Worm (Caenorhabditis elegans) whole organism, young adult: ENCODE results near the gene C12D5.3.

Experiments
- B0035.1 ChIP-seq: sonication (generic microtip); optimal IDR thresholded peaks from 2 replicates; lab custom pipeline; 2016; ENCODE audit warnings: missing genetic modification characterization, mild to moderate bottlenecking, missing compliant biosample characterization, missing genotype, missing genetic modification reagents
- F33H1.4 ChIP-seq: fragments of 200-800 bp; sonication (Bioruptor generic); IDR thresholded peaks from 2 replicates; pipeline ENCODE4 v1.3.6; 2022; ENCODE audit warnings: missing genetic modification reagents, missing genetic modification characterization, missing compliant biosample characterization
- F49E8.2 ChIP-seq: sonication (generic microtip); optimal IDR thresholded peaks from 3 replicates; lab custom pipeline; 2017; ENCODE audit warnings: missing genetic modification characterization, mild to moderate bottlenecking, missing compliant biosample characterization, antibody characterized with exemption, moderate library complexity; ENCODE audit not compliant: insufficient read depth
- T26A5.8 ChIP-seq: sonication (generic microtip); optimal IDR thresholded peaks from 2 replicates; lab custom pipeline; 2016; ENCODE audit warnings: missing genetic modification characterization, missing compliant biosample characterization
- Y53F4B.3 ChIP-seq: fragments of 200-800 bp; sonication (Bioruptor generic); IDR thresholded peaks from 2 replicates; pipeline ENCODE4 v1.3.6; 2022; ENCODE audit warnings: missing genetic modification reagents, missing genetic modification characterization, missing compliant biosample characterization
- Y67H2A.10 ChIP-seq: fragments of 200-800 bp; sonication (Bioruptor generic); conservative IDR thresholded peaks from 2 replicates; pipeline ENCODE4 v1.3.6; 2022; ENCODE audit warnings: missing genetic modification reagents, missing genetic modification characterization, missing compliant biosample characterization
- Y79H2A.3 ChIP-seq: fragments of 200-800 bp; sonication (Bioruptor generic); conservative IDR thresholded peaks from 2 replicates; pipeline ENCODE4 v1.3.6; 2022; ENCODE audit warnings: missing genetic modification reagents, missing genetic modification characterization, missing compliant biosample characterization
- aptf-2 ChIP-seq: fragments of 200-800 bp; sonication (Bioruptor generic); conservative IDR thresholded peaks from 2 replicates; pipeline ENCODE4 v1.3.6; 2022; ENCODE audit warnings: missing genetic modification reagents, missing genetic modification characterization, missing compliant biosample characterization
- aptf-3 ChIP-seq: fragments of 200-800 bp; sonication (Bioruptor generic); IDR thresholded peaks from 2 replicates; pipeline ENCODE4 v1.3.6; 2022; ENCODE audit warnings: missing genetic modification characterization, missing compliant biosample characterization
- cebp-2 ChIP-seq: fragments of 200-800 bp; sonication (Bioruptor generic); IDR thresholded peaks from 2 replicates; pipeline ENCODE4 v1.3.6; 2022; ENCODE audit warnings: missing genetic modification characterization, missing compliant biosample characterization
- ceh-40 ChIP-seq: fragments of 200-800 bp; sonication (Bioruptor generic); IDR thresholded peaks from 2 replicates; pipeline ENCODE4 v1.3.6; 2022; ENCODE audit warnings: missing genetic modification characterization, missing compliant biosample characterization
- ceh-58 ChIP-seq: fragments of 200-800 bp; sonication (Bioruptor generic); IDR thresholded peaks from 2 replicates; pipeline ENCODE4 v1.3.6; 2022; ENCODE audit warnings: missing genetic modification characterization, missing compliant biosample characterization
- ceh-91 ChIP-seq: fragments of 200-800 bp; sonication (Bioruptor generic); IDR thresholded peaks from 2 replicates; pipeline ENCODE4 v1.3.6; 2022; ENCODE audit warnings: missing genetic modification reagents, missing genetic modification characterization, missing compliant biosample characterization
- chd-7 ChIP-seq: sonication (generic microtip); optimal IDR thresholded peaks from 2 replicates; lab custom pipeline; 2016; ENCODE audit warnings: mild to moderate bottlenecking, missing genetic modification characterization, moderate library complexity, missing compliant biosample characterization
- egl-18 ChIP-seq: fragments of 200-800 bp; sonication (Bioruptor generic); IDR thresholded peaks from 2 replicates; pipeline ENCODE4 v1.3.6; 2022; ENCODE audit warnings: missing genetic modification reagents, missing genetic modification characterization, missing compliant biosample characterization
- egl-44 ChIP-seq: fragments of 200-800 bp; sonication (Bioruptor generic); IDR thresholded peaks from 2 replicates; pipeline ENCODE4 v1.3.6; 2022; ENCODE audit warnings: missing genetic modification reagents, missing genetic modification characterization, missing compliant biosample characterization
- hlh-26 ChIP-seq: fragments of 200-800 bp; sonication (Bioruptor generic); conservative IDR thresholded peaks from 2 replicates; pipeline ENCODE4 v1.3.6; 2022; ENCODE audit warnings: missing genetic modification reagents, missing genetic modification characterization, missing compliant biosample characterization
- hmg-20 ChIP-seq: fragments of 200-800 bp; sonication (Bioruptor generic); IDR thresholded peaks from 2 replicates; pipeline ENCODE4 v1.3.6; 2022; ENCODE audit warnings: missing genetic modification reagents, missing genetic modification characterization, missing compliant biosample characterization
- let-526 ChIP-seq: fragments of 200-800 bp; sonication (Bioruptor generic); IDR thresholded peaks from 2 replicates; pipeline ENCODE4 v1.3.6; 2022; ENCODE audit warnings: missing genetic modification reagents, missing genetic modification characterization, missing compliant biosample characterization
- let-607 ChIP-seq, 2 experiments: fragments of 200-800 bp in 1 of 2; sonication (Bioruptor generic) in 1 of 2; sonication (generic microtip) in 1 of 2; optimal IDR thresholded peaks; 2 replicates each; lab custom pipeline; 2016 to 2018; ENCODE audit warnings: mild to moderate bottlenecking in 2 of 2, missing compliant biosample characterization in 2 of 2, missing genetic modification characterization in 2 of 2, moderate library complexity in 2 of 2, missing genotype in 1 of 2
- lin-26 ChIP-seq: fragments of 200-800 bp; sonication (Bioruptor generic); IDR thresholded peaks from 2 replicates; pipeline ENCODE4 v1.3.6; 2022; ENCODE audit warnings: missing genetic modification reagents, missing genetic modification characterization, missing compliant biosample characterization
- lin-40 ChIP-seq: sonication (generic microtip); optimal IDR thresholded peaks from 2 replicates; lab custom pipeline; 2016; ENCODE audit warnings: missing genetic modification characterization, mild to moderate bottlenecking, missing compliant biosample characterization, missing genotype, missing genetic modification reagents
- lin-54 ChIP-seq: fragments of 200-800 bp; sonication (Bioruptor generic); optimal IDR thresholded peaks from 2 replicates; lab custom pipeline; 2018; ENCODE audit warnings: mild to moderate bottlenecking, missing genetic modification characterization, missing compliant biosample characterization
- lsl-1 ChIP-seq: fragments of 200-800 bp; sonication (Bioruptor generic); optimal IDR thresholded peaks from 2 replicates; lab custom pipeline; 2018; ENCODE audit warnings: mild to moderate bottlenecking, missing genetic modification characterization, moderate library complexity, missing compliant biosample characterization
- madf-3 ChIP-seq: fragments of 200-800 bp; sonication (Bioruptor generic); IDR thresholded peaks from 2 replicates; pipeline ENCODE4 v1.3.6; 2022; ENCODE audit warnings: missing genetic modification reagents, missing genetic modification characterization, missing compliant biosample characterization
- mel-28 ChIP-seq: sonication (generic microtip); optimal IDR thresholded peaks from 2 replicates; lab custom pipeline; 2016; ENCODE audit warnings: borderline replicate concordance, mild to moderate bottlenecking, missing genetic modification characterization, missing compliant biosample characterization
- nhr-120 ChIP-seq: fragments of 200-800 bp; sonication (Bioruptor generic); IDR thresholded peaks from 2 replicates; pipeline ENCODE4 v1.3.6; 2022; ENCODE audit warnings: missing genetic modification characterization, missing compliant biosample characterization
- nhr-179 ChIP-seq: sonication (generic microtip); optimal IDR thresholded peaks from 2 replicates; lab custom pipeline; 2016; ENCODE audit warnings: mild to moderate bottlenecking, missing genetic modification characterization, missing compliant biosample characterization
- pbrm-1 ChIP-seq: fragments of 200-800 bp; sonication (Bioruptor generic); IDR thresholded peaks from 2 replicates; pipeline ENCODE4 v1.3.6; 2022; ENCODE audit warnings: missing genetic modification reagents, missing genetic modification characterization, missing compliant biosample characterization
- repo-1 ChIP-seq: sonication (generic microtip); optimal IDR thresholded peaks from 2 replicates; lab custom pipeline; 2017; ENCODE audit warnings: mild to moderate bottlenecking, missing genetic modification characterization, missing compliant biosample characterization
- rpc-1 ChIP-seq, 2 experiments: fragments of 150-350 bp in 1 of 2; sonication (generic microtip) in 1 of 2; optimal IDR thresholded peaks; 2 replicates each; lab custom pipeline; 2014 to 2018; ENCODE audit warnings: missing biosample characterization in 1 of 2, missing genetic modification characterization in 1 of 2, missing genetic modification reagents in 1 of 2, missing genotype in 1 of 2
- sdz-38 ChIP-seq: sonication (generic microtip); optimal IDR thresholded peaks from 2 replicates; lab custom pipeline; 2016; ENCODE audit warnings: missing genotype, missing genetic modification characterization, missing compliant biosample characterization
- snpc-1.3 ChIP-seq: sonication (generic microtip); optimal IDR thresholded peaks from 2 replicates; lab custom pipeline; 2017; ENCODE audit warnings: missing genetic modification characterization, mild to moderate bottlenecking, missing compliant biosample characterization, antibody characterized with exemption, moderate library complexity, missing genotype, missing genetic modification reagents; ENCODE audit not compliant: insufficient read depth
- tbp1 ChIP-seq: fragments of 200-800 bp; sonication (Bioruptor generic); optimal IDR thresholded peaks from 2 replicates; lab custom pipeline; 2018; ENCODE audit warnings: mild to moderate bottlenecking, missing genetic modification characterization, missing compliant biosample characterization
- ztf-22 ChIP-seq: fragments of 200-800 bp; sonication (Bioruptor generic); optimal IDR thresholded peaks from 2 replicates; lab custom pipeline; 2018; ENCODE audit warnings: mild to moderate bottlenecking, missing genetic modification characterization, moderate library complexity, missing compliant biosample characterization
- ztf-6 ChIP-seq: fragments of 200-800 bp; sonication (Bioruptor generic); IDR thresholded peaks from 2 replicates; pipeline ENCODE4 v1.3.6; 2022; ENCODE audit warnings: missing genetic modification reagents, missing genetic modification characterization, missing compliant biosample characterization

C12D5.3 gene

ce11 chrV:7708525-7708924 is 32.5 kb downstream of the C12D5.3 start, which contains the start of gene ZK105.11:
Gene ZK105.11, minus strand, starts transcription at chrV:7708625.
- TF ChIP-seq mel-28 (no peak), tbp1 (GFP tag; lab: Kevin White, UChicago) (no peak), Y79H2A.3 (no peak), let-607 (tag; optimal IDR thresholded peaks at IDR 0.05; lab: Kevin White, UChicago) (no peak), aptf-2 (no peak), ceh-40 (GFP tag; lab: Robert Waterston, UW) (no peak), pbrm-1 (GFP tag; lab: Robert Waterston, UW) (no peak), rpc-1 (optimal IDR thresholded peaks at IDR 0.05; lab: Kevin White, UChicago) (no peak), rpc-1 (tag; optimal IDR thresholded peaks at IDR 0.05; lab: Kevin White, UChicago) (no peak), chd-7 (no peak)

ce11 chrV:7713072-7713471 is 37.1 kb downstream of the C12D5.3 start, which contains the start of gene ZK105.13:
Gene ZK105.13, minus strand, starts transcription at chrV:7713172.
- TF ChIP-seq nhr-120 = no peak
- TF ChIP-seq egl-18 (GFP tag; lab: Robert Waterston, UW) = no peak
- no peak for TF ChIP-seq hlh-26 (GFP tag; lab: Robert Waterston, UW)
- no peak for TF ChIP-seq aptf-2
- TF ChIP-seq hmg-20 (GFP tag; lab: Robert Waterston, UW) = no peak
- TF ChIP-seq Y53F4B.3 (GFP tag; lab: Robert Waterston, UW) = no peak
- TF ChIP-seq lin-54 (GFP tag; lab: Kevin White, UChicago) = no peak
- no peak for TF ChIP-seq sdz-38 (tag; lab: Kevin White, UChicago)
- no peak for TF ChIP-seq madf-3 (GFP tag; lab: Robert Waterston, UW)
- no peak for TF ChIP-seq snpc-1.3 (tag; lab: Kevin White, UChicago)
- no peak for TF ChIP-seq let-526 (GFP tag; lab: Robert Waterston, UW)
- no peak for TF ChIP-seq Y67H2A.10 (GFP tag; lab: Robert Waterston, UW)
- TF ChIP-seq lin-40 (tag; lab: Kevin White, UChicago) = no peak
- TF ChIP-seq F49E8.2 (tag; lab: Kevin White, UChicago) = no peak
- TF ChIP-seq egl-44 (GFP tag; lab: Robert Waterston, UW) = no peak
- no peak for TF ChIP-seq cebp-2
- no peak for TF ChIP-seq ztf-22 (GFP tag; lab: Kevin White, UChicago)
- TF ChIP-seq ztf-6 (GFP tag; lab: Robert Waterston, UW) = no peak

ce11 chrV:7713691-7714090 is 37.7 kb downstream of the C12D5.3 start, which contains the start of gene ZK105.1:
Gene ZK105.1, plus strand, starts transcription at chrV:7713991.
- TF ChIP-seq aptf-3 (no peak), T26A5.8 (tag; lab: Kevin White, UChicago) (no peak), lin-26 (GFP tag; lab: Robert Waterston, UW) (no peak), hlh-26 (GFP tag; lab: Robert Waterston, UW) (no peak), tbp1 (GFP tag; lab: Kevin White, UChicago) (no peak), lsl-1 (GFP tag; lab: Kevin White, UChicago) (no peak), pbrm-1 (GFP tag; lab: Robert Waterston, UW) (no peak), repo-1 (tag; lab: Kevin White, UChicago) (no peak), ceh-91 (GFP tag; lab: Robert Waterston, UW) (no peak), F33H1.4 (GFP tag; lab: Robert Waterston, UW) (no peak), B0035.1 (tag; lab: Kevin White, UChicago) (no peak), nhr-179 (tag; lab: Kevin White, UChicago) (no peak), ceh-58 (GFP tag; lab: Robert Waterston, UW) (no peak)
